Worm (Caenorhabditis elegans): ENCODE measurements around the gene pmk-1.

DNA sequence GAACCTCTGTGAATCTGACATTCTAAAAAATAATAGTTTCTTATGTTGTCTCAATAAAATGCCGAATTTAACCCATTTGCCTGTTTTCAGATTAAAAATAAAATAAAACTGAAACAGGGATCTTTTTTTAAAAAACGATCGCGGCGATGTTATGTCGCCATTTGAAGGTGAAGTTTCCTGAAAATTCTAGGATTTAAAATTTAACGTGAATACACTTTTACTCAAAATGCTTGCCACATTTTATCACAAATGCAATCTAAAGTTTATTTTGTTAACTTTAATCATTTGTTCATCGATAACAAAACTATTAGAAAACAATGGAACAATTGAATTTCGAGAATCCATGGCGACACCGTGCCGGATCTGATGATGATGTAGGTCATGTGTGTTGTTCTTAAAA, 49.0 kb upstream of the pmk-1 start, which contains the start of gene Y42H9AR.2:
- TF ChIP-seq snpc-4 (tag; optimal IDR thresholded peaks at IDR 0.05) = no peak
- TF ChIP-seq pha-4 (tag; optimal IDR thresholded peaks at IDR 0.05) = no peak
- TF ChIP-seq sea-2 (GFP tag; optimal IDR thresholded peaks at IDR 0.05) = no peak
- no peak for TF ChIP-seq ceh-9 (tag; optimal IDR thresholded peaks at IDR 0.05)
- no peak for TF ChIP-seq nhr-28 (tag; optimal IDR thresholded peaks at IDR 0.05)
- TF ChIP-seq R02D3.7 (tag; optimal IDR thresholded peaks at IDR 0.05) = no peak
- TF ChIP-seq lin-39 (tag; optimal IDR thresholded peaks at IDR 0.05) = no peak
- no peak for TF ChIP-seq nhr-11 (tag; optimal IDR thresholded peaks at IDR 0.05)
- no peak for TF ChIP-seq elt-1 (tag; optimal IDR thresholded peaks at IDR 0.05)
- no peak for TF ChIP-seq tbx-2 (tag; optimal IDR thresholded peaks at IDR 0.05)

All from whole organism, L3 larva.